Worm (Caenorhabditis elegans): ENCODE results near the gene wdr-5.3.

The wdr-5.3 gene

ce11 chrV:10745034-10745433, 8.1 kb downstream of the wdr-5.3 start, which contains the start of gene srj-21:
srj-21 (plus strand) TSS chrV:10745334.
- no peak for TF ChIP-seq tab-1 (GFP tag; IDR thresholded peaks at IDR 0.05)
- TF ChIP-seq ztf-29 (GFP tag; IDR thresholded peaks at IDR 0.05), result no peak
- no peak for TF ChIP-seq med-1 (GFP tag; optimal IDR thresholded peaks at IDR 0.05; ENCODE audit: insufficient read depth)
- TF ChIP-seq ref-1 (GFP tag; conservative IDR thresholded peaks at IDR 0.05), result no peak
- no peak for TF ChIP-seq cog-1 (tag; optimal IDR thresholded peaks at IDR 0.05)
- no peak for TF ChIP-seq flt-1 (GFP tag; IDR thresholded peaks at IDR 0.05)
- no peak for TF ChIP-seq ztf-23 (GFP tag; IDR thresholded peaks at IDR 0.05)
- TF ChIP-seq klf-2 (GFP tag; conservative IDR thresholded peaks at IDR 0.05), result no peak
- no peak for TF ChIP-seq T22C8.4 (GFP tag; IDR thresholded peaks at IDR 0.05)

ce11 chrV:10747263-10747951, 10.5 kb downstream of the wdr-5.3 start, which contains the start of the genes selt-1.2 and F28H7.2:
selt-1.2 (minus strand) TSS chrV:10747363.
F28H7.2 (plus strand) TSS chrV:10747901.
- TF ChIP-seq ref-1 (GFP tag; conservative IDR thresholded peaks at IDR 0.05), result no peak
- TF ChIP-seq ztf-29 (GFP tag; IDR thresholded peaks at IDR 0.05), result no peak
- no peak for TF ChIP-seq ztf-23 (GFP tag; IDR thresholded peaks at IDR 0.05)
- no peak for TF ChIP-seq flt-1 (GFP tag; IDR thresholded peaks at IDR 0.05)
- TF ChIP-seq cog-1 (tag; optimal IDR thresholded peaks at IDR 0.05), result no peak
- TF ChIP-seq klf-2 (GFP tag; conservative IDR thresholded peaks at IDR 0.05), result no peak
- TF ChIP-seq med-1 (GFP tag; optimal IDR thresholded peaks at IDR 0.05; ENCODE audit: insufficient read depth), result no peak
- no peak for TF ChIP-seq tab-1 (GFP tag; IDR thresholded peaks at IDR 0.05)
- TF ChIP-seq T22C8.4 (GFP tag; IDR thresholded peaks at IDR 0.05), result no peak

- TF ChIP-seq flt-1 (GFP tag; IDR thresholded peaks at IDR 0.05) (no peak), klf-2 (GFP tag; conservative IDR thresholded peaks at IDR 0.05) (no peak), ref-1 (GFP tag; conservative IDR thresholded peaks at IDR 0.05) (no peak), cog-1 (tag; optimal IDR thresholded peaks at IDR 0.05) (no peak), T22C8.4 (GFP tag; IDR thresholded peaks at IDR 0.05) (no peak), ztf-29 (GFP tag; IDR thresholded peaks at IDR 0.05) (no peak), tab-1 (GFP tag; IDR thresholded peaks at IDR 0.05) (no peak), med-1 (GFP tag; optimal IDR thresholded peaks at IDR 0.05; ENCODE audit: insufficient read depth) (no peak), ztf-23 (GFP tag; IDR thresholded peaks at IDR 0.05) (no peak)
Measured at ce11 chrV:10750630-10751029, 13.7 kb downstream of the wdr-5.3 start, which contains the start of gene F28H7.3. F28H7.3 (minus strand) TSS chrV:10750788.

ce11 chrV:10754050-10754449, 17.1 kb downstream of the wdr-5.3 start, which contains the start of gene F28H7.7:
F28H7.7 (minus strand) TSS chrV:10754150.
- TF ChIP-seq T22C8.4 (GFP tag; IDR thresholded peaks at IDR 0.05), result no peak

ce11 chrV:10756698-10757097, 19.8 kb downstream of the wdr-5.3 start, which contains the start of gene irld-6:
irld-6 (minus strand) TSS chrV:10756798.
- TF ChIP-seq klf-2 (GFP tag; conservative IDR thresholded peaks at IDR 0.05) (no peak), ref-1 (GFP tag; conservative IDR thresholded peaks at IDR 0.05) (no peak), ztf-29 (GFP tag; IDR thresholded peaks at IDR 0.05) (no peak)

- TF ChIP-seq ref-1 (GFP tag; conservative IDR thresholded peaks at IDR 0.05) (no peak), flt-1 (GFP tag; IDR thresholded peaks at IDR 0.05) (no peak), ztf-23 (GFP tag; IDR thresholded peaks at IDR 0.05) (no peak), T22C8.4 (GFP tag; IDR thresholded peaks at IDR 0.05) (no peak), med-1 (GFP tag; optimal IDR thresholded peaks at IDR 0.05; ENCODE audit: insufficient read depth) (no peak), cog-1 (tag; optimal IDR thresholded peaks at IDR 0.05) (no peak), tab-1 (GFP tag; IDR thresholded peaks at IDR 0.05) (no peak)
Measured at ce11 chrV:10757128-10757527, 20.2 kb downstream of the wdr-5.3 start.

- no peak for TF ChIP-seq ztf-29 (GFP tag; IDR thresholded peaks at IDR 0.05)
- no peak for TF ChIP-seq tab-1 (GFP tag; IDR thresholded peaks at IDR 0.05)
- TF ChIP-seq T22C8.4 (GFP tag; IDR thresholded peaks at IDR 0.05), result no peak
- TF ChIP-seq klf-2 (GFP tag; conservative IDR thresholded peaks at IDR 0.05), result no peak
- TF ChIP-seq ref-1 (GFP tag; conservative IDR thresholded peaks at IDR 0.05), result no peak
- no peak for TF ChIP-seq cog-1 (tag; optimal IDR thresholded peaks at IDR 0.05)
- TF ChIP-seq ztf-23 (GFP tag; IDR thresholded peaks at IDR 0.05), result no peak
- no peak for TF ChIP-seq med-1 (GFP tag; optimal IDR thresholded peaks at IDR 0.05; ENCODE audit: insufficient read depth)
Measured at ce11 chrV:10758658-10759057, 21.7 kb downstream of the wdr-5.3 start, which contains the start of gene F28H7.8. F28H7.8 (plus strand) TSS chrV:10758958.

- TF ChIP-seq med-1 (GFP tag; optimal IDR thresholded peaks at IDR 0.05; ENCODE audit: insufficient read depth) (no peak), ztf-29 (GFP tag; IDR thresholded peaks at IDR 0.05) (no peak), flt-1 (GFP tag; IDR thresholded peaks at IDR 0.05) (no peak), ztf-23 (GFP tag; IDR thresholded peaks at IDR 0.05) (no peak)
Measured at ce11 chrV:10760839-10761238, 23.9 kb downstream of the wdr-5.3 start.

- no peak for TF ChIP-seq med-1 (GFP tag; optimal IDR thresholded peaks at IDR 0.05; ENCODE audit: insufficient read depth)
- TF ChIP-seq tab-1 (GFP tag; IDR thresholded peaks at IDR 0.05), result no peak
Measured at ce11 chrV:10762695-10763094, 25.8 kb downstream of the wdr-5.3 start, which contains the start of gene sre-6. sre-6 (minus strand) TSS chrV:10762795.

ce11 chrV:10764066-10764465, 27.1 kb downstream of the wdr-5.3 start, which contains the start of gene ocr-1:
ocr-1 (plus strand) TSS chrV:10764366.
- TF ChIP-seq ztf-29 (GFP tag; IDR thresholded peaks at IDR 0.05), result no peak
- no peak for TF ChIP-seq med-1 (GFP tag; optimal IDR thresholded peaks at IDR 0.05; ENCODE audit: insufficient read depth)
- TF ChIP-seq flt-1 (GFP tag; IDR thresholded peaks at IDR 0.05), result no peak
- no peak for TF ChIP-seq T22C8.4 (GFP tag; IDR thresholded peaks at IDR 0.05)
- TF ChIP-seq tab-1 (GFP tag; IDR thresholded peaks at IDR 0.05), result no peak
- no peak for TF ChIP-seq klf-2 (GFP tag; conservative IDR thresholded peaks at IDR 0.05)
- TF ChIP-seq ztf-23 (GFP tag; IDR thresholded peaks at IDR 0.05), result no peak
- TF ChIP-seq ref-1 (GFP tag; conservative IDR thresholded peaks at IDR 0.05), result no peak
- TF ChIP-seq cog-1 (tag; optimal IDR thresholded peaks at IDR 0.05), result no peak
